Fruit fly (Drosophila melanogaster): Measurements from ENCODE around the gene CG2750.

dm6 chrX:12085694-12086093 lies 21.3 kb upstream of the CG2750 start:
- TF ChIP-seq CG2116 (GFP tag; optimal IDR thresholded peaks at IDR 0.05) (no peak), HLH54F (GFP tag; optimal IDR thresholded peaks at IDR 0.05) (no peak), Xrp1 (GFP tag; IDR thresholded peaks at IDR 0.05) (no peak), CG10565 (GFP tag; optimal IDR thresholded peaks at IDR 0.05) (no peak)

All from whole organism, embryonic.